Worm (Caenorhabditis elegans) whole organism, dauer: ENCODE results near the gene F43H9.4.

Experiments
- unc-62 ChIP-seq: sonication (generic microtip); optimal IDR thresholded peaks from 2 replicates; lab custom pipeline; 2017; ENCODE audit warnings: missing biosample characterization, missing genetic modification reagents, missing genetic modification characterization

Gene F43H9.4

ce11 chrV:8026343-8026742 lies at the start of gene F43H9.4:
TSS of gene F43H9.4 (plus strand) at chrV:8026708.
- no peak for TF ChIP-seq unc-62 (GFP tag; lab: Kevin White, UChicago)

ce11 chrV:7977701-7978461 lies 48.6 kb upstream of the F43H9.4 start, which contains the start of gene let-413:
TSS of gene let-413 (minus strand) at chrV:7977776.
- TF ChIP-seq unc-62 (GFP tag; lab: Kevin White, UChicago): no peak

- TF ChIP-seq unc-62 (GFP tag; lab: Kevin White, UChicago): no peak
Measured at ce11 chrV:7978798-7979197, 47.7 kb upstream of the F43H9.4 start.

ce11 chrV:7980370-7980987 lies 46.0 kb upstream of the F43H9.4 start:
- TF ChIP-seq unc-62 (GFP tag; lab: Kevin White, UChicago): no peak

- TF ChIP-seq unc-62 (GFP tag; lab: Kevin White, UChicago): no peak
Measured at ce11 chrV:7980993-7981595, 45.4 kb upstream of the F43H9.4 start, which contains the start of gene F26D11.1. TSS of gene F26D11.1 (plus strand) at chrV:7981545.

- no peak for TF ChIP-seq unc-62 (GFP tag; lab: Kevin White, UChicago)
Measured at ce11 chrV:7983381-7984052, 43.0 kb upstream of the F43H9.4 start, which contains the start of the genes natb-1 and abhd-12. TSS of gene natb-1 (minus strand) at chrV:7983431. TSS of gene abhd-12 (plus strand) at chrV:7983879.

ce11 chrV:7985860-7986259 lies 40.6 kb upstream of the F43H9.4 start, which contains the start of gene Y97E10AL.1:
TSS of gene Y97E10AL.1 (plus strand) at chrV:7986160.
- no peak for TF ChIP-seq unc-62 (GFP tag; lab: Kevin White, UChicago)

ce11 chrV:7994570-7994969 lies 31.9 kb upstream of the F43H9.4 start, which contains the start of gene ceh-76:
TSS of gene ceh-76 (minus strand) at chrV:7994670.
- TF ChIP-seq unc-62 (GFP tag; lab: Kevin White, UChicago): no peak

ce11 chrV:7995165-7995564 lies 31.3 kb upstream of the F43H9.4 start:
- TF ChIP-seq unc-62 (GFP tag; lab: Kevin White, UChicago): no peak

ce11 chrV:7995878-7996277 lies 30.6 kb upstream of the F43H9.4 start, which contains the start of gene Y97E10AR.2:
TSS of gene Y97E10AR.2 (plus strand) at chrV:7996178.
- no peak for TF ChIP-seq unc-62 (GFP tag; lab: Kevin White, UChicago)

- no peak for TF ChIP-seq unc-62 (GFP tag; lab: Kevin White, UChicago)
Measured at ce11 chrV:8000929-8001513, 25.5 kb upstream of the F43H9.4 start, which contains the start of gene Y97E10AR.1. TSS of gene Y97E10AR.1 (plus strand) at chrV:8001463.

- no peak for TF ChIP-seq unc-62 (GFP tag; lab: Kevin White, UChicago)
Measured at ce11 chrV:8005000-8005399, 21.5 kb upstream of the F43H9.4 start, which contains the start of gene Y97E10AR.8. TSS of gene Y97E10AR.8 (plus strand) at chrV:8005300.

- TF ChIP-seq unc-62 (GFP tag; lab: Kevin White, UChicago): no peak
Measured at ce11 chrV:8007460-8008292, 18.8 kb upstream of the F43H9.4 start, which contains the start of gene Y97E10AR.3. TSS of gene Y97E10AR.3 (minus strand) at chrV:8007510.

- no peak for TF ChIP-seq unc-62 (GFP tag; lab: Kevin White, UChicago)
Measured at ce11 chrV:8010103-8010502, 16.4 kb upstream of the F43H9.4 start, which contains the start of gene Y97E10AR.4. TSS of gene Y97E10AR.4 (minus strand) at chrV:8010233.
